Worm (Caenorhabditis elegans) whole organism, L3 larva: ENCODE data around the gene K07H8.2.

ENCODE experiments used
- ceh-82 ChIP-seq: fragments of 150-350 bp; optimal IDR thresholded peaks from 2 replicates; lab custom pipeline; 2014; ENCODE audit warnings: missing biosample characterization, missing genetic modification characterization
- daf-12 ChIP-seq: fragments of 150-350 bp; optimal IDR thresholded peaks from 2 replicates; lab custom pipeline; 2014; ENCODE audit warnings: missing biosample characterization, missing genetic modification reagents, missing genetic modification characterization
- egl-27 ChIP-seq: sonication (generic microtip); optimal IDR thresholded peaks from 4 replicates; lab custom pipeline; 2017; ENCODE audit warnings: missing biosample characterization, missing genetic modification reagents, missing genetic modification characterization
- egl-5 ChIP-seq: fragments of 150-350 bp; optimal IDR thresholded peaks from 2 replicates; lab custom pipeline; 2017; ENCODE audit warnings: missing biosample characterization, missing genetic modification reagents, missing genetic modification characterization, inconsistent platforms
- elt-1 ChIP-seq: fragments of 150-350 bp; optimal IDR thresholded peaks from 2 replicates; lab custom pipeline; 2014; ENCODE audit warnings: missing biosample characterization, missing genetic modification characterization
- elt-2 ChIP-seq: sonication (generic microtip); optimal IDR thresholded peaks from 2 replicates; lab custom pipeline; 2016; ENCODE audit warnings: missing genetic modification reagents, mild to moderate bottlenecking, missing genetic modification characterization, missing compliant biosample characterization
- elt-3 ChIP-seq, 3 experiments: fragments of 150-350 bp in 1 of 3; sonication (generic microtip) in 2 of 3; optimal IDR thresholded peaks; 2 replicates in 2 of 3; 4 replicates in 1 of 3; lab custom pipeline; 2014 to 2017; ENCODE audit warnings: missing biosample characterization in 3 of 3, missing genetic modification characterization in 3 of 3
- fkh-2 ChIP-seq: fragments of 150-350 bp; optimal IDR thresholded peaks from 2 replicates; lab custom pipeline; 2014; ENCODE audit warnings: missing biosample characterization, missing genetic modification reagents, missing genetic modification characterization
- fos-1 ChIP-seq: fragments of 150-350 bp; optimal IDR thresholded peaks from 2 replicates; lab custom pipeline; 2014; ENCODE audit warnings: missing biosample characterization, missing genetic modification characterization
- lin-15B ChIP-seq: fragments of 150-350 bp; optimal IDR thresholded peaks from 2 replicates; lab custom pipeline; 2014; ENCODE audit warnings: missing biosample characterization, missing genetic modification characterization
- lin-39 ChIP-seq: fragments of 150-350 bp; optimal IDR thresholded peaks from 2 replicates; lab custom pipeline; 2018; ENCODE audit warnings: missing biosample characterization, missing genetic modification reagents, missing genetic modification characterization
- lsy-12 ChIP-seq: sonication (generic microtip); optimal IDR thresholded peaks from 2 replicates; lab custom pipeline; 2016; ENCODE audit warnings: mild to moderate bottlenecking, missing genetic modification characterization, missing compliant biosample characterization
- nhr-12 ChIP-seq: fragments of 150-350 bp; optimal IDR thresholded peaks from 2 replicates; lab custom pipeline; 2014; ENCODE audit warnings: missing biosample characterization, missing genetic modification characterization
- nhr-23 ChIP-seq: fragments of 150-350 bp; optimal IDR thresholded peaks from 2 replicates; lab custom pipeline; 2014; ENCODE audit warnings: missing biosample characterization, missing genetic modification reagents, missing genetic modification characterization
- nhr-25 ChIP-seq: sonication (generic microtip); optimal IDR thresholded peaks from 2 replicates; lab custom pipeline; 2017; ENCODE audit warnings: missing biosample characterization, missing genetic modification characterization
- nhr-28 ChIP-seq: fragments of 150-350 bp; optimal IDR thresholded peaks from 2 replicates; lab custom pipeline; 2014; ENCODE audit warnings: missing biosample characterization, missing genetic modification characterization
- nhr-43 ChIP-seq: sonication (generic microtip); optimal IDR thresholded peaks from 2 replicates; lab custom pipeline; 2016; ENCODE audit warnings: mild to moderate bottlenecking, missing genetic modification characterization, missing compliant biosample characterization; ENCODE audit not compliant: poor library complexity, severe bottlenecking
- nhr-77 ChIP-seq: fragments of 150-350 bp; optimal IDR thresholded peaks from 2 replicates; lab custom pipeline; 2014; ENCODE audit warnings: missing biosample characterization, missing genetic modification characterization
- pha-4 ChIP-seq: fragments of 150-350 bp; optimal IDR thresholded peaks from 2 replicates; lab custom pipeline; 2014; ENCODE audit warnings: missing biosample characterization, missing genetic modification reagents, missing genetic modification characterization
- pqm-1 ChIP-seq: fragments of 150-350 bp; optimal IDR thresholded peaks from 2 replicates; lab custom pipeline; 2017; ENCODE audit warnings: missing biosample characterization, missing genetic modification characterization, inconsistent platforms
- sea-2 ChIP-seq: fragments of 150-350 bp; sonication (generic microtip); optimal IDR thresholded peaks from 4 replicates; lab custom pipeline; 2014; ENCODE audit warnings: missing biosample characterization, missing genetic modification reagents, missing genetic modification characterization
- skn-1 ChIP-seq: fragments of 150-350 bp; optimal IDR thresholded peaks from 2 replicates; lab custom pipeline; 2014; ENCODE audit warnings: missing biosample characterization, missing genetic modification characterization
- tbx-2 ChIP-seq: sonication (generic microtip); optimal IDR thresholded peaks from 2 replicates; lab custom pipeline; 2016; ENCODE audit warnings: mild to moderate bottlenecking, missing genetic modification characterization, missing compliant biosample characterization
- ztf-4 ChIP-seq: fragments of 150-350 bp; optimal IDR thresholded peaks from 2 replicates; lab custom pipeline; 2014; ENCODE audit warnings: missing biosample characterization, missing genetic modification characterization

The K07H8.2 gene

DNA sequence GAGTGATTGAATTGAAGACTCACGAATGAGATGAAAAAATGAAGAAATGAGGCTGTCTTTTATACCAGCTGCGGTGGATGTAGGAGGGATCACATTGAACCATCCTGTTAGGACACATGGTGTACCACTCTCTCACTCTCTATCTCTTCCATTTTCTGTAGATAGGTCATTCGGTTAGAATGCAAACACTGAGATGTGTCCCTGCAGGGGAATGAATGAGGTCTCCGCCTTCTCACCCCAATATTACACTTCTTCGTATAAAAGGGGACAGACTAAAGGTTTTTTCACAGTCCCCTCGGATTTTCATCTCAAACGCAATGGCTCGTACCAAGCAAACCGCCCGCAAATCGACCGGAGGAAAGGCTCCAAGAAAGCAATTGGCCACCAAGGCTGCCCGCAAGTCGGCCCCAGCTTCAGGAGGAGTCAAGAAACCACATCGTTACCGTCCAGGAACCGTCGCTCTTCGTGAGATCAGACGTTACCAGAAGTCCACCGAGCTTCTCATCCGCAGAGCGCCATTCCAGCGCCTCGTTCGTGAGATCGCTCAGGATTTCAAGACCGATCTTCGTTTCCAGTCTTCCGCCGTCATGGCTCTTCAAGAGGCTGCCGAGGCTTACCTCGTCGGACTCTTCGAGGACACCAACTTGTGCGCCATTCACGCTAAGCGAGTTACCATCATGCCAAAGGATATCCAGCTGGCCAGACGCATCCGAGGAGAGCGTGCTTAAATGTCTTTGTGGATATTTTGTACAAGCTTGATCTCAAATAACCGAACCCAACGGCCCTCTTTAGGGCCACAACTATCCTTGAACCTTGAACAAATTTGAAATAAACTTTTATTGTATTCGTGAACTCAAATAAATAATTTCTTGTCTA lies 42.9 kb downstream of the K07H8.2 start, which contains the start of gene his-32:
TSS of gene his-32 (plus strand) at position 318 of the 876 bp plus-strand sequence.
- TF ChIP-seq nhr-43 (tag; lab: Kevin White, UChicago): peak; percentile 26
- peak; percentile 42 for TF ChIP-seq pha-4 (tag; lab: Kevin White, UChicago)
- peak; percentile 48 for TF ChIP-seq elt-1 (tag; lab: Kevin White, UChicago)
- no peak for TF ChIP-seq pqm-1
- peak; percentile 43 for TF ChIP-seq lsy-12 (tag; lab: Kevin White, UChicago)
- TF ChIP-seq fkh-2 (tag; lab: Kevin White, UChicago): no peak
- TF ChIP-seq tbx-2: no peak
- peak; percentile 88 for TF ChIP-seq nhr-23 (tag; lab: Kevin White, UChicago)
- no peak for TF ChIP-seq lin-39 (tag; lab: Kevin White, UChicago)
- TF ChIP-seq elt-2 (tag; lab: Kevin White, UChicago): no peak
- no peak for TF ChIP-seq egl-5 (tag; lab: Kevin White, UChicago)
- peak; percentile 15 for TF ChIP-seq lin-15B (tag; lab: Kevin White, UChicago)
- peak; percentile 94 for TF ChIP-seq nhr-25 (tag; lab: Kevin White, UChicago)
- TF ChIP-seq egl-27: no peak
- TF ChIP-seq nhr-12 (tag; lab: Kevin White, UChicago): no peak

- no peak for TF ChIP-seq tbx-2
- TF ChIP-seq elt-3 (tag; optimal IDR thresholded peaks at IDR 0.05; lab: Kevin White, UChicago): no peak
- no peak for TF ChIP-seq ceh-82 (tag; lab: Kevin White, UChicago)
- TF ChIP-seq lsy-12 (tag; lab: Kevin White, UChicago): no peak
- no peak for TF ChIP-seq sea-2 (GFP tag; lab: Kevin White, UChicago)
- no peak for TF ChIP-seq egl-5 (tag; lab: Kevin White, UChicago)
- TF ChIP-seq pqm-1: no peak
- no peak for TF ChIP-seq skn-1 (tag; lab: Kevin White, UChicago)
- TF ChIP-seq nhr-77 (tag; lab: Kevin White, UChicago): no peak
- no peak for TF ChIP-seq nhr-43 (tag; lab: Kevin White, UChicago)
- TF ChIP-seq fkh-2 (tag; lab: Kevin White, UChicago): no peak
- TF ChIP-seq pha-4 (tag; lab: Kevin White, UChicago): no peak
- no peak for TF ChIP-seq elt-1 (tag; lab: Kevin White, UChicago)
- TF ChIP-seq fos-1 (tag; lab: Kevin White, UChicago): no peak
- no peak for TF ChIP-seq lin-39 (tag; lab: Kevin White, UChicago)
- no peak for TF ChIP-seq ztf-4 (tag; lab: Kevin White, UChicago)
These were observed 48.3 kb downstream of the K07H8.2 start, which contains the start of gene lgc-6 for ce11 chrIV:8339636-8340035. Gene lgc-6, plus strand, starts transcription at chrIV:8339936.

ce11 chrIV:8342385-8342784 lies 51.1 kb downstream of the K07H8.2 start, which contains the start of gene lgc-5:
Gene lgc-5, plus strand, starts transcription at chrIV:8342685.
- TF ChIP-seq elt-2 (tag; lab: Kevin White, UChicago) (no peak), nhr-28 (tag; lab: Kevin White, UChicago) (no peak), daf-12 (tag; lab: Kevin White, UChicago) (no peak)
